Worm (Caenorhabditis elegans) whole organism, mixed stage, embryonic: ENCODE data around the gene ceh-21.

Experiments used
- M03D4.4 ChIP-seq: sonication (generic microtip); optimal IDR thresholded peaks from 2 replicates; lab custom pipeline; 2017; ENCODE audit warnings: mild to moderate bottlenecking, missing genetic modification characterization, missing compliant biosample characterization
- blmp-1 ChIP-seq: fragments of 150-350 bp; optimal IDR thresholded peaks from 2 replicates; lab custom pipeline; 2014; ENCODE audit warnings: missing biosample characterization, missing genetic modification characterization
- elt-1 ChIP-seq: sonication (generic microtip); optimal IDR thresholded peaks from 2 replicates; lab custom pipeline; 2017; ENCODE audit warnings: missing genetic modification characterization, mild to moderate bottlenecking, missing compliant biosample characterization, antibody characterized with exemption, moderate library complexity, borderline replicate concordance; ENCODE audit not compliant: insufficient read depth
- lin-13 ChIP-seq: fragments of 150-350 bp; optimal IDR thresholded peaks from 2 replicates; lab custom pipeline; 2014; ENCODE audit warnings: missing biosample characterization, missing genetic modification characterization
- nhr-12 ChIP-seq: fragments of 150-350 bp; optimal IDR thresholded peaks from 2 replicates; lab custom pipeline; 2014; ENCODE audit warnings: missing biosample characterization, missing genetic modification characterization
- nhr-28 ChIP-seq: fragments of 150-350 bp; optimal IDR thresholded peaks from 2 replicates; lab custom pipeline; 2014; ENCODE audit warnings: missing biosample characterization, missing genetic modification characterization
- nhr-76 ChIP-seq: sonication (generic microtip); optimal IDR thresholded peaks from 2 replicates; lab custom pipeline; 2017; ENCODE audit warnings: missing biosample characterization, missing genetic modification characterization
- unc-39 ChIP-seq: fragments of 150-350 bp; optimal IDR thresholded peaks from 2 replicates; lab custom pipeline; 2014; ENCODE audit warnings: missing biosample characterization, missing genetic modification characterization
- unc-62 ChIP-seq: fragments of 150-350 bp; optimal IDR thresholded peaks from 2 replicates; lab custom pipeline; 2014; ENCODE audit warnings: missing biosample characterization, missing genetic modification reagents, missing genetic modification characterization
- zip-8 ChIP-seq: fragments of 150-350 bp; optimal IDR thresholded peaks from 2 replicates; lab custom pipeline; 2014; ENCODE audit warnings: missing biosample characterization, missing genetic modification characterization
- ztf-11 ChIP-seq: fragments of 150-350 bp; optimal IDR thresholded peaks from 2 replicates; lab custom pipeline; 2014; ENCODE audit warnings: missing biosample characterization, missing genetic modification characterization

- TF ChIP-seq unc-62 (GFP tag; lab: Kevin White, UChicago) = no peak
- TF ChIP-seq elt-1 (tag; lab: Kevin White, UChicago) = no peak
- TF ChIP-seq nhr-12 (tag; lab: Kevin White, UChicago) = no peak
- TF ChIP-seq nhr-28 (tag; lab: Kevin White, UChicago) = no peak
- no peak for TF ChIP-seq lin-13 (tag; lab: Kevin White, UChicago)
- no peak for TF ChIP-seq ztf-11 (tag; lab: Kevin White, UChicago)
- no peak for TF ChIP-seq nhr-76
- TF ChIP-seq zip-8 (tag; lab: Kevin White, UChicago) = no peak
- no peak for TF ChIP-seq unc-39
- no peak for TF ChIP-seq blmp-1
- no peak for TF ChIP-seq M03D4.4
These were observed 44.7 kb upstream of the ceh-21 start, which contains the start of gene B0294.1 for ce11 chrX:1897243-1897642.
